Worm (Caenorhabditis elegans) whole organism, midembryonic: ENCODE measurements around the gene Y75B8A.63.

Experiments
- T22C8.4 ChIP-seq: fragments of 200-800 bp; sonication (Bioruptor generic); IDR thresholded peaks from 2 replicates; pipeline ENCODE4 v1.3.6; 2022; ENCODE audit warnings: missing genetic modification characterization, missing compliant biosample characterization
- cog-1 ChIP-seq: sonication (generic microtip); optimal IDR thresholded peaks from 2 replicates; lab custom pipeline; 2016; ENCODE audit warnings: missing genetic modification characterization, missing compliant biosample characterization
- flt-1 ChIP-seq: fragments of 200-800 bp; sonication (Bioruptor generic); IDR thresholded peaks from 2 replicates; pipeline ENCODE4 v1.3.6; 2022; ENCODE audit warnings: missing genetic modification characterization, missing compliant biosample characterization
- klf-2 ChIP-seq: fragments of 200-800 bp; sonication (Bioruptor generic); conservative IDR thresholded peaks from 2 replicates; pipeline ENCODE4 v1.3.6; 2022; ENCODE audit warnings: missing genetic modification reagents, missing genetic modification characterization, missing compliant biosample characterization
- med-1 ChIP-seq: sonication (generic microtip); optimal IDR thresholded peaks from 2 replicates; lab custom pipeline; 2017; ENCODE audit warnings: missing genetic modification characterization, mild to moderate bottlenecking, missing compliant biosample characterization, antibody characterized with exemption, missing genetic modification reagents; ENCODE audit not compliant: insufficient read depth
- ref-1 ChIP-seq: fragments of 200-800 bp; sonication (Bioruptor generic); conservative IDR thresholded peaks from 2 replicates; pipeline ENCODE4 v1.3.6; 2022; ENCODE audit warnings: missing genetic modification reagents, missing genetic modification characterization, missing compliant biosample characterization
- tab-1 ChIP-seq: fragments of 200-800 bp; sonication (Bioruptor generic); IDR thresholded peaks from 2 replicates; pipeline ENCODE4 v1.3.6; 2022; ENCODE audit warnings: missing genetic modification characterization, missing compliant biosample characterization
- ztf-23 ChIP-seq: fragments of 200-800 bp; sonication (Bioruptor generic); IDR thresholded peaks from 2 replicates; pipeline ENCODE4 v1.3.6; 2022; ENCODE audit warnings: missing genetic modification reagents, missing genetic modification characterization, missing compliant biosample characterization
- ztf-29 ChIP-seq: fragments of 200-800 bp; sonication (Bioruptor generic); IDR thresholded peaks from 2 replicates; pipeline ENCODE4 v1.3.6; 2022; ENCODE audit warnings: missing genetic modification reagents, missing genetic modification characterization, missing compliant biosample characterization

Gene Y75B8A.63

DNA sequence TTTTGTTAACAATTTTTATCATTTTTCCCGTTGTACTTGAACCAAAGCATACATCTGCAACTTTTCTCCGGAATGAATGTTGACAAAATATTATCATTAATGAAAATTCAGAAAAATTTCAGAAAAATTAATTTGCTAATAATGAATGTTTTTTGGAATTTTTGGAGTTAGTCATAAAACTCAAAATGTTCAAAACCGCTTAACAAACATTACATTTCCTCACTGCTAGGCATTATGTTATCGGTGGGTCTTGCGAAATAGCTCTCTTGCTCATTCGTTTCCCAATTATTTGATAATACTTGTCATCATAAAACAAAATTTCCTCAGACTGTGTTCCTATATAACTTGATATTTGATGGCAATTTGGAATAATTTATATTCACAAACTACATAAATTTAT lies 14.9 kb upstream of the Y75B8A.63 start, which contains the start of gene Y75B8A.39:
Gene Y75B8A.39, plus strand, starts transcription at position 301 of the 400 bp plus-strand sequence.
- no peak for TF ChIP-seq flt-1 (GFP tag; lab: Robert Waterston, UW)
- no peak for TF ChIP-seq cog-1 (tag; lab: Kevin White, UChicago)
- no peak for TF ChIP-seq ref-1 (GFP tag; lab: Robert Waterston, UW)
- TF ChIP-seq klf-2 = no peak
- TF ChIP-seq med-1 (GFP tag; lab: Kevin White, UChicago) = no peak
- TF ChIP-seq ztf-29 (GFP tag; lab: Robert Waterston, UW) = no peak
- no peak for TF ChIP-seq tab-1 (GFP tag; lab: Robert Waterston, UW)
- TF ChIP-seq T22C8.4 (GFP tag; lab: Robert Waterston, UW) = no peak
- TF ChIP-seq ztf-23 (GFP tag; lab: Robert Waterston, UW) = no peak

DNA sequence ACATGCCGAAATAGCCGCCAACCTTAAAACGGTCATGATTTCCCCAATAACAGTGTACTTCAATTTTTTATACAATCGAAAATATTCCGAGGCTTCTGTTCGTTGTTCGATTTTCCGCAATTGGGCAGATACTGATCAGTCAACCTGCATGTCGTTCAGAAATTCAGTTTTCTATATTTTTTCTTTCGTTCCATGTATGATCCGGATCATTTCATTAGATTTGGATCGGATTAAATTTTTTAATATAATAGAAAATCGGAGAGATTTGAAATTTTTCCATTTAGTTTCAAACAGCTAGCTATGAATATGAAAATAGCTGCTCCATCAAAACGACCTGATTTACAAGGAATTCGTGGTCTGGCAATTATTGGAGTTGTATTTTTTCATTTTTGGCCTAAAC lies 12.6 kb upstream of the Y75B8A.63 start, which contains the start of gene Y75B8A.37:
Gene Y75B8A.37, plus strand, starts transcription at position 301 of the 400 bp plus-strand sequence.
- no peak for TF ChIP-seq ztf-29 (GFP tag; lab: Robert Waterston, UW)
- TF ChIP-seq ztf-23 (GFP tag; lab: Robert Waterston, UW) = no peak
- no peak for TF ChIP-seq ref-1 (GFP tag; lab: Robert Waterston, UW)
- TF ChIP-seq flt-1 (GFP tag; lab: Robert Waterston, UW) = no peak
- no peak for TF ChIP-seq tab-1 (GFP tag; lab: Robert Waterston, UW)
- TF ChIP-seq T22C8.4 (GFP tag; lab: Robert Waterston, UW) = no peak
- no peak for TF ChIP-seq med-1 (GFP tag; lab: Kevin White, UChicago)
- TF ChIP-seq cog-1 (tag; lab: Kevin White, UChicago) = no peak
- no peak for TF ChIP-seq klf-2

DNA sequence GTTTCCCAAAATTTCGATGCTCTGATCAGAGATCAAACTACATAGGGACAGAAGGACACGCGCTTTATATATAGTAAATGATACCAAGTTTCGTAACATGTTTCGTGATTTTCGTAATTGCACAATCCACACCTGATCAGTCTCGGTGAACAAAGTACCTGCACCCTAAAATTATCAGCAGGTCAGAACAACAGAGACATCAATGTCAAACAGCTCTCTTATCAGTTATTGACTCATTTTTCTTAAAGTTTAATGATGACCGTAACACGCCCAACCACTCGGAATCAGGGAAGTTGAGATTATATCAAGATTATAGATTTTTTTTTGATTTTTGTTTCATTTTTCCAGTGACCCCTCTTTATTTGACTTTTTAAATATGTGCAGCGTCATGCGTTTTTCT lies 10.3 kb upstream of the Y75B8A.63 start:
- no peak for TF ChIP-seq med-1 (GFP tag; lab: Kevin White, UChicago)
- no peak for TF ChIP-seq klf-2
- no peak for TF ChIP-seq ref-1 (GFP tag; lab: Robert Waterston, UW)
- TF ChIP-seq cog-1 (tag; lab: Kevin White, UChicago) = no peak
- TF ChIP-seq tab-1 (GFP tag; lab: Robert Waterston, UW) = no peak
- no peak for TF ChIP-seq T22C8.4 (GFP tag; lab: Robert Waterston, UW)
- TF ChIP-seq ztf-29 (GFP tag; lab: Robert Waterston, UW) = no peak
- TF ChIP-seq ztf-23 (GFP tag; lab: Robert Waterston, UW) = no peak
- no peak for TF ChIP-seq flt-1 (GFP tag; lab: Robert Waterston, UW)

DNA sequence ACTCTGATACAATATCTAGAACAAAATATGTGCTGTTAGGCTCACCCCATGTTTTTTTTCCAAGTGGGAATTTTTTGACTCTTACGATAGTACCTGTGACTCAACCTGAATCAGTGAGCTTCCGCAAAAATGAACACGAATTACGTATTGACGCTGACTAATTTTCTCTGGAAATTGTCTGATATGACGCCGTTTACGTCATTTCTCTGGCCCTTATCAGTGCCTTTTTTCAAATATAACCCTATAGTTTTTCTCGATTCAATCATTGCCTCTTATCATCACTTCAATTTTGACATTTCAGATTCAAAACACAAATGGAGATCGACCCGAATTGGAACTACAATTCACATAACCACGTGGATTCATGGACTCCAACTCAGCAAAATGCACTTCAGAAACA lies 9.0 kb upstream of the Y75B8A.63 start, which contains the start of gene Y75B8A.28:
Gene Y75B8A.28, plus strand, starts transcription at position 296 of the 400 bp plus-strand sequence.
- TF ChIP-seq ztf-29 (GFP tag; lab: Robert Waterston, UW) (no peak), klf-2 (no peak), T22C8.4 (GFP tag; lab: Robert Waterston, UW) (no peak), med-1 (GFP tag; lab: Kevin White, UChicago) (no peak)

- TF ChIP-seq T22C8.4 (GFP tag; lab: Robert Waterston, UW) (no peak), flt-1 (GFP tag; lab: Robert Waterston, UW) (no peak), ztf-23 (GFP tag; lab: Robert Waterston, UW) (no peak), cog-1 (tag; lab: Kevin White, UChicago) (no peak), ztf-29 (GFP tag; lab: Robert Waterston, UW) (no peak), med-1 (GFP tag; lab: Kevin White, UChicago) (no peak), ref-1 (GFP tag; lab: Robert Waterston, UW) (no peak), klf-2 (no peak), tab-1 (GFP tag; lab: Robert Waterston, UW) (no peak)
Measured at ce11 chrIII:12325284-12325683, 2.5 kb upstream of the Y75B8A.63 start.

ce11 chrIII:12331300-12331699 lies 3.6 kb downstream of the Y75B8A.63 start:
- no peak for TF ChIP-seq cog-1 (tag; lab: Kevin White, UChicago)
- no peak for TF ChIP-seq klf-2
- TF ChIP-seq T22C8.4 (GFP tag; lab: Robert Waterston, UW) = no peak
- TF ChIP-seq ref-1 (GFP tag; lab: Robert Waterston, UW) = no peak
- no peak for TF ChIP-seq ztf-23 (GFP tag; lab: Robert Waterston, UW)
- no peak for TF ChIP-seq tab-1 (GFP tag; lab: Robert Waterston, UW)
- TF ChIP-seq flt-1 (GFP tag; lab: Robert Waterston, UW) = no peak
- TF ChIP-seq ztf-29 (GFP tag; lab: Robert Waterston, UW) = no peak
- no peak for TF ChIP-seq med-1 (GFP tag; lab: Kevin White, UChicago)

- no peak for TF ChIP-seq cog-1 (tag; lab: Kevin White, UChicago)
Measured at ce11 chrIII:12333445-12333844, 5.7 kb downstream of the Y75B8A.63 start, which contains the start of gene zip-1. zip-1 (plus strand) TSS chrIII:12333745.

DNA sequence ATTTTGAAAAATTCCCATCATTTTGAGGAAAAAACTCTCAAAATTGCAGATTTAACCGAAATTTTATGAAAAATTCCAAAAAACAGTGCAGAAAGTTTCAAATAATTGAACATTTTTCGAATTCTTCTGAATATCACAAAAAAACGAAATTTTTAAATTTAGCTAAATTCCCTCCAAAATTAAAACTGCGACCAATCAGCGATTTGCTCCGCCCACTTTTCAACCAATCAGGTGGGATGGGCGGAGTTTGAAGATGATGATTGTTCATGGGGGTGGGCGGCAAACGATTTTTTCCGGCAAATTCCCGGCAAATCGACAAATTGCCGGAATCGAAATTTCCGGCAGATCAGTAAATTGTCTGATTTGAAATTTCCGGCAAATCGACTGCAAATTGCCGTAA lies 6.5 kb downstream of the Y75B8A.63 start:
- no peak for TF ChIP-seq T22C8.4 (GFP tag; lab: Robert Waterston, UW)
- TF ChIP-seq ztf-23 (GFP tag; lab: Robert Waterston, UW) = no peak
- TF ChIP-seq ztf-29 (GFP tag; lab: Robert Waterston, UW) = no peak
- no peak for TF ChIP-seq med-1 (GFP tag; lab: Kevin White, UChicago)
- no peak for TF ChIP-seq cog-1 (tag; lab: Kevin White, UChicago)
- no peak for TF ChIP-seq klf-2
- no peak for TF ChIP-seq tab-1 (GFP tag; lab: Robert Waterston, UW)
- TF ChIP-seq ref-1 (GFP tag; lab: Robert Waterston, UW) = no peak
- no peak for TF ChIP-seq flt-1 (GFP tag; lab: Robert Waterston, UW)

DNA sequence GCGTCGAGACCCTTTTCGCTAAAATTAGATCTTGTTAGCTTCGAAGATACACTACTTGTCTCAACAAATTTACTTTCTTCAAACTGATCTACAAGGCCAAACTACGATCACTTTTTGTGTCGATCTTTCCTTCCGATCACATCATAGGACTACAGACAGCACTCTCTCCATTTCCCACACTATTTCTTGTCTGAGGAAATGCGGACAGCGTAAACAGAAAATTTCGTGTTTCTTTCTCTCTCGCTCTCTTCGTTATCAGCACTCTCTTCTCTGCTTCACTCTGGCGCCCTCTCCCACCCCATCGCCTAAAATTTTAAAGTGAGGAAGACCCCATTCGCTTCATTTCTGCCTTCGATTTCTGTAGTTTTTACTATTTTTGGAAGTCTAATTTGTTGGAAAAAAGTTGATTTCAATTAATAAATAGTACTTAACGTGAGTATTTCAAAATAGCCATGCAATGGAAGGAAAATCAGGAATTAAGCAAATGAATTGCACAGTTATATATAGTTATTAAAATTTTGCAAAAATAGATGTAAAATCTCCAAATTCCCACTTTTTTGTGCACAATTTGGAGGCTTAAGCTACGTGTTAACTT lies 7.8 kb downstream of the Y75B8A.63 start:
- TF ChIP-seq cog-1 (tag; lab: Kevin White, UChicago) (no peak), ref-1 (GFP tag; lab: Robert Waterston, UW) (no peak), klf-2 (no peak), ztf-23 (GFP tag; lab: Robert Waterston, UW) (no peak), med-1 (GFP tag; lab: Kevin White, UChicago) (no peak), tab-1 (GFP tag; lab: Robert Waterston, UW) (no peak), T22C8.4 (GFP tag; lab: Robert Waterston, UW) (no peak), ztf-29 (GFP tag; lab: Robert Waterston, UW) (no peak; the same call in 1 of the 2 replicates), flt-1 (GFP tag; lab: Robert Waterston, UW) (no peak)
